Worm (Caenorhabditis elegans) whole organism, L3 larva: Measurements from ENCODE around the gene srt-73.

Source experiments
- ceh-82 ChIP-seq: fragments of 150-350 bp; optimal IDR thresholded peaks from 2 replicates; lab custom pipeline; 2014; ENCODE audit warnings: missing biosample characterization, missing genetic modification characterization
- daf-12 ChIP-seq: fragments of 150-350 bp; optimal IDR thresholded peaks from 2 replicates; lab custom pipeline; 2014; ENCODE audit warnings: missing biosample characterization, missing genetic modification reagents, missing genetic modification characterization
- egl-27 ChIP-seq: sonication (generic microtip); optimal IDR thresholded peaks from 4 replicates; lab custom pipeline; 2017; ENCODE audit warnings: missing biosample characterization, missing genetic modification reagents, missing genetic modification characterization
- fos-1 ChIP-seq: fragments of 150-350 bp; optimal IDR thresholded peaks from 2 replicates; lab custom pipeline; 2014; ENCODE audit warnings: missing biosample characterization, missing genetic modification characterization
- jun-1 ChIP-seq: fragments of 150-350 bp; optimal IDR thresholded peaks from 2 replicates; lab custom pipeline; 2014; ENCODE audit warnings: missing biosample characterization, missing genetic modification reagents, missing genetic modification characterization
- nhr-11 ChIP-seq: fragments of 150-350 bp; optimal IDR thresholded peaks from 2 replicates; lab custom pipeline; 2014; ENCODE audit warnings: missing biosample characterization, missing genetic modification characterization
- nhr-43 ChIP-seq: sonication (generic microtip); optimal IDR thresholded peaks from 2 replicates; lab custom pipeline; 2016; ENCODE audit warnings: mild to moderate bottlenecking, missing genetic modification characterization, missing compliant biosample characterization; ENCODE audit not compliant: poor library complexity, severe bottlenecking
- sea-2 ChIP-seq: fragments of 150-350 bp; sonication (generic microtip); optimal IDR thresholded peaks from 4 replicates; lab custom pipeline; 2014; ENCODE audit warnings: missing biosample characterization, missing genetic modification reagents, missing genetic modification characterization
- skn-1 ChIP-seq: fragments of 150-350 bp; optimal IDR thresholded peaks from 2 replicates; lab custom pipeline; 2014; ENCODE audit warnings: missing biosample characterization, missing genetic modification characterization
- zag-1 ChIP-seq: fragments of 150-350 bp; optimal IDR thresholded peaks from 2 replicates; lab custom pipeline; 2014; ENCODE audit warnings: missing biosample characterization, missing genetic modification characterization

ce11 chrIV:7841218-7841617 is 37.9 kb upstream of the srt-73 start:
- no peak for TF ChIP-seq fos-1 (tag; lab: Kevin White, UChicago)
- no peak for TF ChIP-seq zag-1 (tag; lab: Kevin White, UChicago)
- no peak for TF ChIP-seq egl-27
- TF ChIP-seq skn-1 (tag; lab: Kevin White, UChicago): no peak
- TF ChIP-seq nhr-43 (tag; lab: Kevin White, UChicago): no peak
- TF ChIP-seq daf-12 (tag; lab: Kevin White, UChicago): no peak
- TF ChIP-seq sea-2 (GFP tag; lab: Kevin White, UChicago): no peak
- TF ChIP-seq nhr-11 (tag; lab: Kevin White, UChicago): no peak
- TF ChIP-seq ceh-82 (tag; lab: Kevin White, UChicago): no peak
- no peak for TF ChIP-seq jun-1 (tag; lab: Kevin White, UChicago)
